Worm (Caenorhabditis elegans): ENCODE measurements around the gene Y44A6D.1.

The Y44A6D.1 gene

DNA sequence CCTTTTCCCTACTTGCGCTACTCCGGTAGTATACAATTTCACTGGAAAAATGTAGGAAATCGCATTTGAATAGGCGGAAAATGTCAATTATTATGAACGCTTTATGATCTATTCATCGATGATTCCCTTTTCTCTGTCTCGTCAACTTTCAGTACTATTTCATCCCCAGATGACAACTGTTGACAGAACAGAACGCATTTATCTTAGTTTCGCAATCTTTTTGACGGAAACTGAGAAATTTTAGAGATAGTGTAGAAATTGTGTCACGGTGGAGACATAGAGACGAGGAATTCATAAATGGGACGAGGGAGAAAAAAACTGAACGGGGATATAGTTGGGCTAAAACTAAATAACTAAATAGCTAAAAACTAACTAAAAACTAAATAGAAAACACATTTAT, 18.1 kb downstream of the Y44A6D.1 start:
- TF ChIP-seq unc-42 (tag; optimal IDR thresholded peaks at IDR 0.05) (no peak), unc-55 (GFP tag; optimal IDR thresholded peaks at IDR 0.05) (peak; percentile 99), ceh-18 (tag; optimal IDR thresholded peaks at IDR 0.05) (peak; percentile 7), rnt-1 (tag; optimal IDR thresholded peaks at IDR 0.05) (peak; percentile 31), tbx-2 (tag; optimal IDR thresholded peaks at IDR 0.05) (no peak), ceh-48 (tag; optimal IDR thresholded peaks at IDR 0.05) (no peak)

DNA sequence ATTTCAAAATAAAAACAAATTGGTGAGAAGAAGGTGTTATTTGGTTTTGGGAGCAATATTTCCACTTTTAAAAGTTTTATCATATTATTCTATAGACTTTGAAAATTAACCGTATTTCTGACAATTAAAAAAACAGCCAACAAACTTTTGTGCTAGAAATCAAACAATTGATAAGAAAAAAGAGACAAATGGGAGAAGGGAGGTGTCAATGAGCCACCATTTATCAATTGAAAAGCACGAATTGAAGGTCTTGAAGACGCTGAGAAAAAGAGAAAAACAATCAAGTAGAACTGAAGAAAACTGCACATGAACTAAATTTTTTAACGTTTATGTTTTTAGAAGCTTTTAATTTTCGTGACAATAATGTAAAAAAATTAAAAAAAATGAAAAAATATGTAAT, 19.0 kb downstream of the Y44A6D.1 start:
- TF ChIP-seq T23F11.4 (GFP tag; optimal IDR thresholded peaks at IDR 0.05) (no peak), ets-4 (tag; optimal IDR thresholded peaks at IDR 0.05) (no peak), elt-2 (tag; optimal IDR thresholded peaks at IDR 0.05) (no peak), syd-9 (tag; optimal IDR thresholded peaks at IDR 0.05) (no peak), pha-2 (tag; optimal IDR thresholded peaks at IDR 0.05) (no peak), ceh-22 (tag; optimal IDR thresholded peaks at IDR 0.05) (no peak), hlh-30 (tag; optimal IDR thresholded peaks at IDR 0.05; ENCODE audit: insufficient read depth) (no peak), ahr-1 (tag; optimal IDR thresholded peaks at IDR 0.05) (no peak), ceh-24 (tag; optimal IDR thresholded peaks at IDR 0.05) (no peak), ceh-48 (tag; optimal IDR thresholded peaks at IDR 0.05) (no peak), ttx-3 (tag; optimal IDR thresholded peaks at IDR 0.05) (no peak), unc-55 (GFP tag; optimal IDR thresholded peaks at IDR 0.05) (no peak), pag-3 (tag; optimal IDR thresholded peaks at IDR 0.05; ENCODE audit: borderline replicate concordance) (no peak), npax-4 (tag; optimal IDR thresholded peaks at IDR 0.05) (no peak), dve-1 (tag; optimal IDR thresholded peaks at IDR 0.05) (no peak), ceh-30 (tag; optimal IDR thresholded peaks at IDR 0.05) (no peak)

DNA sequence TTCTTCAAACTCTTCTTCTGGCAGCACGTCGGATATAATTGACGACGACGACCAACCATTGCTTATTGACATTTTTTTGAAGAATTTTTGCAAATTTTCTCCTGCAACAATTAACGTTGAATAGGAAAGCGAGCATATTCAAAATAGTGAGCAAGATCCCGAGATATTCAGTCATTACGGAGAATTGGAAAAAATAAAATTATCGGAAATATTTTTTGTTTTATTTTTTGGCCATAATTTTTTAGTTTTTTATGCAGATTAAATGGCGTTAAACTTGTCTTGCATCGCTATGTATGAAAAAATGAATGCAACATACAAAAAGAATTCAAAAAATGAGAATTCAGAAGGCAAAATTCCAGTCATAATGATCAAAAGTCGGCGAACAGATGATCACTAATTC, 19.8 kb downstream of the Y44A6D.1 start, which contains the start of gene elp-1:
elp-1 (minus strand) TSS at position 101 of the 400 bp plus-strand sequence.
- TF ChIP-seq pag-3 (tag; optimal IDR thresholded peaks at IDR 0.05; ENCODE audit: borderline replicate concordance) (no peak), dve-1 (tag; optimal IDR thresholded peaks at IDR 0.05) (no peak), pat-9 (tag; optimal IDR thresholded peaks at IDR 0.05) (no peak), syd-9 (tag; optimal IDR thresholded peaks at IDR 0.05) (no peak), pha-2 (tag; optimal IDR thresholded peaks at IDR 0.05) (no peak), pros-1 (tag; optimal IDR thresholded peaks at IDR 0.05) (no peak), hlh-30 (tag; optimal IDR thresholded peaks at IDR 0.05; ENCODE audit: insufficient read depth) (no peak), tbx-7 (tag; optimal IDR thresholded peaks at IDR 0.05) (no peak), gmeb-2 (tag; optimal IDR thresholded peaks at IDR 0.05) (no peak)

DNA sequence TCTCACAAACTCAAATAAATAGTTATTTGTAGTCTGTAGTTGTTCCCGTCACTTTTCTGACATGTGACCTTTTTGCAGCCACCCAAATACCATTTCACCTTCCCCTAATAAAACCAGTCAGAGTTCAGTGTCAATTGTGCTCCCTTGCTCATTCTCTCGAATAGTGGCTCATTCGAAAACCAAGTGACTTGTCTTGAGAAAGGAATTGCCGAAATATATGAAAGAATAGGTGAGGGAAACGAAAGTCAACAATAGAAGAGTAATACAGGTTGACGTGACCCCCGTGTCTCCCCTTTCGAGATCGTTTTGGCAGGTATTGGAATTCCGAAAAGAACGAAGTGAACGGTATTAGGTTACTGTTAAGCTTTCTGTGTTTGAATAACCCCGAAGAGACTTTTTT, 26.6 kb downstream of the Y44A6D.1 start:
- TF ChIP-seq hlh-13 (GFP tag; optimal IDR thresholded peaks at IDR 0.05) (no peak), ceh-2 (tag; optimal IDR thresholded peaks at IDR 0.05) (peak; percentile 11), hlh-30 (tag; optimal IDR thresholded peaks at IDR 0.05; ENCODE audit: insufficient read depth) (no peak), unc-42 (tag; optimal IDR thresholded peaks at IDR 0.05) (no peak), ceh-34 (tag; optimal IDR thresholded peaks at IDR 0.05) (peak; percentile 64), K09A11.1 (tag; optimal IDR thresholded peaks at IDR 0.05; ENCODE audit: insufficient read depth) (no peak), ceh-48 (tag; optimal IDR thresholded peaks at IDR 0.05) (no peak), pax-1 (tag; optimal IDR thresholded peaks at IDR 0.05) (no peak), ref-2 (tag; optimal IDR thresholded peaks at IDR 0.05) (no peak), C38D4.7 (GFP tag; optimal IDR thresholded peaks at IDR 0.05) (no peak), nhr-232 (tag; optimal IDR thresholded peaks at IDR 0.05) (no peak)

DNA sequence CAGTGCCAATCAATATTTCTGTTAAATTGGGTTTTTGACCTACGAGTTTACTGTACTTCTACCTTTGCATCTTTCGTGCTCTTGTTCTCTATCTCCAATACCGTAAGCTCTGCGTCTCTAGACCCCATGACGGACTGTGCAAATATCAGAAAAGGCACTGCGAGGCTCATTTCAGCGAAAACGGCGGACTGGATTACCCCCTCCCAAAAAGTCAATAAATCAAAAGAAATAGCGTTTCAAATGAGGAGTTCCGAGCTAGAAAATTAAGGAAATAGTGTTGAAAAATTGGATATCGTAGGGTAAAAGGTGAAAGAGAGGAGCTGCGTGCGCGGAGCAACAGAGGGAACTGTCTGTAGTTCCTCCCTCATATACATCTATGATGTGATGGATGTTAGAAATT, 28.1 kb downstream of the Y44A6D.1 start:
- TF ChIP-seq che-1 (tag; optimal IDR thresholded peaks at IDR 0.05) (no peak), pha-2 (tag; optimal IDR thresholded peaks at IDR 0.05) (peak; percentile 80), dve-1 (tag; optimal IDR thresholded peaks at IDR 0.05) (peak; percentile 16), nfya-1 (tag; optimal IDR thresholded peaks at IDR 0.05) (peak; percentile 34), nhr-11 (tag; optimal IDR thresholded peaks at IDR 0.05) (no peak), pax-1 (tag; optimal IDR thresholded peaks at IDR 0.05) (peak; percentile 82), tbx-2 (tag; optimal IDR thresholded peaks at IDR 0.05) (peak; percentile 12), hlh-30 (tag; optimal IDR thresholded peaks at IDR 0.05; ENCODE audit: insufficient read depth) (peak; percentile 3), ceh-34 (tag; optimal IDR thresholded peaks at IDR 0.05) (peak; percentile 24), ceh-18 (tag; optimal IDR thresholded peaks at IDR 0.05) (peak; percentile 11)
